Worm (Caenorhabditis elegans) whole organism, early embryonic: ENCODE results near the gene srh-276.

Experiments used
- ama-1 ChIP-seq: fragments of 150-350 bp; optimal IDR thresholded peaks from 2 replicates; lab custom pipeline; 2014
- sea-1 ChIP-seq: fragments of 200-800 bp; sonication (Bioruptor generic); conservative IDR thresholded peaks from 2 replicates; pipeline ENCODE4 v1.3.6; 2022; ENCODE audit warnings: missing genetic modification characterization, missing compliant biosample characterization

ce11 chrV:15498434-15498833, 30.7 kb upstream of the srh-276 start, which contains the start of gene C06B8.7:
- TF ChIP-seq sea-1 = no peak
- TF ChIP-seq ama-1 (lab: Kevin White, UChicago) = no peak
